Worm (Caenorhabditis elegans) whole organism, early embryonic: ENCODE data around the gene abf-4.

Experiments used
- aly-1 ChIP-seq: sonication (generic microtip); optimal IDR thresholded peaks from 2 replicates; lab custom pipeline; 2016; ENCODE audit warnings: missing genetic modification characterization, missing compliant biosample characterization
- ama-1 ChIP-seq: fragments of 150-350 bp; optimal IDR thresholded peaks from 2 replicates; lab custom pipeline; 2014
- ceh-13 ChIP-seq: fragments of 200-800 bp; sonication (Bioruptor generic); optimal IDR thresholded peaks from 2 replicates; lab custom pipeline; 2018; ENCODE audit warnings: mild to moderate bottlenecking, missing genetic modification characterization, missing compliant biosample characterization
- ets-7 ChIP-seq: sonication (generic microtip); optimal IDR thresholded peaks from 2 replicates; lab custom pipeline; 2016; ENCODE audit warnings: missing genotype, missing genetic modification characterization, missing compliant biosample characterization
- hmbx-1 ChIP-seq: sonication (generic microtip); optimal IDR thresholded peaks from 2 replicates; lab custom pipeline; 2016; ENCODE audit warnings: mild to moderate bottlenecking, missing genetic modification characterization, missing compliant biosample characterization
- scrt-1 ChIP-seq: fragments of 200-800 bp; sonication (Bioruptor generic); IDR thresholded peaks from 2 replicates; pipeline ENCODE4 v1.3.6; 2022; ENCODE audit warnings: missing genetic modification characterization, missing compliant biosample characterization
- tbx-11 ChIP-seq: fragments of 200-800 bp; sonication (Bioruptor generic); IDR thresholded peaks from 2 replicates; pipeline ENCODE4 v1.3.6; 2022; ENCODE audit warnings: missing genetic modification characterization, missing compliant biosample characterization

- TF ChIP-seq ceh-13 (GFP tag; lab: Kevin White, UChicago) (no peak), ama-1 (lab: Kevin White, UChicago) (no peak), tbx-11 (GFP tag; lab: Robert Waterston, UW) (no peak), ets-7 (tag; lab: Kevin White, UChicago) (no peak), hmbx-1 (tag; lab: Kevin White, UChicago) (no peak), scrt-1 (GFP tag; lab: Robert Waterston, UW) (no peak), aly-1 (no peak)
Observed at ce11 chrV:20566454-20566853, 8.3 kb upstream of the abf-4 start, which contains the start of gene F26F2.3.
